Worm (Caenorhabditis elegans): ENCODE data around the gene C54G10.1.

Gene C54G10.1

ce11 chrV:14687106-14687964 is 46.4 kb downstream of the C54G10.1 start (continued):
- TF ChIP-seq nhr-76 (tag; optimal IDR thresholded peaks at IDR 0.05) = no peak
- no peak for TF ChIP-seq unc-62 (GFP tag; optimal IDR thresholded peaks at IDR 0.05 in 1 of 2)
- no peak for TF ChIP-seq unc-62 (tag; optimal IDR thresholded peaks at IDR 0.05)
- TF ChIP-seq dve-1 (tag; optimal IDR thresholded peaks at IDR 0.05; ENCODE audit: insufficient read depth) = peak; percentile 24
- TF ChIP-seq dmd-6 (GFP tag; IDR thresholded peaks at IDR 0.05) = 0 out of 2 replicates have a peak, but pooled peaks have one; percentile 8
- TF ChIP-seq aha-1 (tag) = peak; percentile 88
- TF ChIP-seq madf-9 (GFP tag; conservative IDR thresholded peaks at IDR 0.05) = peak; percentile 15; the same call in 1 of the 2 replicates
- 0 out of 2 replicates have a peak, but pooled peaks have one; percentile 14 for TF ChIP-seq ctbp-1 (GFP tag; IDR thresholded peaks at IDR 0.05)
- TF ChIP-seq zfp-3 (GFP tag; conservative IDR thresholded peaks at IDR 0.05) = 0 out of 2 replicates have a peak, but pooled peaks have one; percentile 18
- TF ChIP-seq daf-19 (GFP tag; conservative IDR thresholded peaks at IDR 0.05) = peak; percentile 25; the same call in 1 of the 2 replicates

DNA sequence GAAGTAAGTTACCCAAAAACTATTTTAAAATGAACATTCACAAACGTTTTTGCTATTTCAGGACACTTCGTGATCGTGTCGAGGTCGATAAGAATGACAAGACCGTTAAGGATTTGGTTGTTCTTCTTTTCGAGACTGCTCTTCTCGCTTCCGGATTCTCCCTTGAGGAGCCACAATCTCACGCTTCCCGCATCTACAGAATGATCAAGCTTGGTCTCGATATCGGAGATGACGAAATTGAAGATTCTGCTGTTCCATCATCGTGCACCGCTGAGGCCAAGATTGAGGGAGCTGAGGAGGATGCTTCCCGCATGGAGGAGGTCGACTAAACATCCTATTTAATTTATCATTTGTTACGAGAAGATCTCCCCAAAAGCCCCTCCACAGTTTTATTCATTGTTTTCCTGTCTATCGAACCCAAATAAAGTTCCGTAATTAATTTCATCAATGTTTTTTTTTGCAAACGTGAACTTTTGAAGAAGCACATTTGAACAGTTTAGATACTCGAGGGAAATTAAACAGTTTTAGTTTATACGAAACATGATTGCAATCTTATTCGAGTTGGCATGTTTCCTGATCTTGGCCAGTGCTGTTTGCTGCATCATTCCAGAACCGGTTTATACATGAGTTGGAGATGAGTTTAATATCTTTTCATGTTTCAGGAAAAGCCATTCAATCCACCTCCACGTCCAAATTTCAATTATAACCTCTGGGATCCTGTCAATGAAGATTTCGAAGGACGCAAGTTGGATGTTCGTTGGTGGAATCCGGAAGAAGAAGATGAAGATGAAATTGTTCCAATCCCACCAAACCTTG is 47.4 kb downstream of the C54G10.1 start, which contains the start of gene C47E8.11:
C47E8.11 (plus strand) TSS at position 520 of the 816 bp plus-strand sequence.
- TF ChIP-seq madf-5 (GFP tag; IDR thresholded peaks at IDR 0.05) = no peak
- TF ChIP-seq hif-1 (tag; optimal IDR thresholded peaks at IDR 0.05) = no peak
- TF ChIP-seq mdt-29 (GFP tag; IDR thresholded peaks at IDR 0.05) = no peak
- TF ChIP-seq egl-43 (GFP tag; IDR thresholded peaks at IDR 0.05) = no peak
- no peak for TF ChIP-seq tag-97 (GFP tag; IDR thresholded peaks at IDR 0.05)
- no peak for TF ChIP-seq skn-1 (tag; optimal IDR thresholded peaks at IDR 0.05)
- TF ChIP-seq Y48G9A.11 (GFP tag; IDR thresholded peaks at IDR 0.05) = peak; percentile 64; the same call in 1 of the 2 replicates
- peak; percentile 65 for TF ChIP-seq lim-7 (GFP tag; IDR thresholded peaks at IDR 0.05)
- peak; percentile 92 for TF ChIP-seq zfp-3 (GFP tag; conservative IDR thresholded peaks at IDR 0.05)
- peak; percentile 51 for TF ChIP-seq pha-4 (GFP tag; IDR thresholded peaks at IDR 0.05)
- TF ChIP-seq pha-4 (tag; optimal IDR thresholded peaks at IDR 0.05) = peak; percentile 67
- no peak for TF ChIP-seq F10B5.3 (tag; optimal IDR thresholded peaks at IDR 0.05)
- TF ChIP-seq sdz-12 (GFP tag; optimal IDR thresholded peaks at IDR 0.05) = peak; percentile 13
- no peak for TF ChIP-seq hlh-30 (tag; optimal IDR thresholded peaks at IDR 0.05; ENCODE audit: insufficient read depth)
- peak; percentile 20 for TF ChIP-seq nhr-111 (GFP tag; optimal IDR thresholded peaks at IDR 0.05)
- TF ChIP-seq unc-62 (GFP tag; optimal IDR thresholded peaks at IDR 0.05 in 1 of 2) = no peak
- TF ChIP-seq unc-62 (tag; optimal IDR thresholded peaks at IDR 0.05) = no peak
- TF ChIP-seq F44E2.7 (GFP tag; IDR thresholded peaks at IDR 0.05) = no peak
- no peak for TF ChIP-seq ztf-11 (tag; optimal IDR thresholded peaks at IDR 0.05)
- no peak for TF ChIP-seq cey-2 (tag; optimal IDR thresholded peaks at IDR 0.05; ENCODE audit: borderline replicate concordance, insufficient read depth)
- TF ChIP-seq ceh-44 (GFP tag; IDR thresholded peaks at IDR 0.05) = no peak
- TF ChIP-seq nhr-28 (tag; optimal IDR thresholded peaks at IDR 0.05) = no peak
- peak; percentile 50 for TF ChIP-seq snpc-1.2 (GFP tag; IDR thresholded peaks at IDR 0.05)
- TF ChIP-seq ztf-7 (tag; optimal IDR thresholded peaks at IDR 0.05) = no peak
- TF ChIP-seq lin-38 (GFP tag; IDR thresholded peaks at IDR 0.05) = peak; percentile 72
- peak; percentile 10 for TF ChIP-seq spr-1 (tag; optimal IDR thresholded peaks at IDR 0.05)
- TF ChIP-seq lir-3 (tag; optimal IDR thresholded peaks at IDR 0.05) = no peak
- TF ChIP-seq zip-11 (GFP tag; IDR thresholded peaks at IDR 0.05) = 0 out of 2 replicates have a peak, but pooled peaks have one; percentile 5
- no peak for TF ChIP-seq fos-1 (tag; optimal IDR thresholded peaks at IDR 0.05)
- 0 out of 2 replicates have a peak, but pooled peaks have one; percentile 38 for TF ChIP-seq vab-7 (GFP tag; IDR thresholded peaks at IDR 0.05)
- TF ChIP-seq fkh-10 (GFP tag; optimal IDR thresholded peaks at IDR 0.05) = no peak
- peak; percentile 59 for TF ChIP-seq Y75B8A.6 (GFP tag; IDR thresholded peaks at IDR 0.05)
- peak; percentile 48; the same call in 1 of the 2 replicates for TF ChIP-seq F26F4.8 (GFP tag; conservative IDR thresholded peaks at IDR 0.05)
- TF ChIP-seq Y5F2A.4 (GFP tag; optimal IDR thresholded peaks at IDR 0.05) = no peak
- TF ChIP-seq mes-2 (tag; optimal IDR thresholded peaks at IDR 0.05; ENCODE audit: poor library complexity, severe bottlenecking) = no peak
- no peak for TF ChIP-seq daf-16 (GFP tag; optimal IDR thresholded peaks at IDR 0.05)
- peak; percentile 86 for TF ChIP-seq daf-16 (tag; optimal IDR thresholded peaks at IDR 0.05)
- peak; percentile 2; the same call in 1 of the 2 replicates for TF ChIP-seq madf-9 (GFP tag; conservative IDR thresholded peaks at IDR 0.05)
- TF ChIP-seq unc-39 (tag; optimal IDR thresholded peaks at IDR 0.05) = no peak
